Fruit fly (Drosophila melanogaster) whole organism, embryonic: ENCODE results near the gene GlnRS.

Source experiments
- Abd-B ChIP-seq: fragments of 200-800 bp; sonication (Bioruptor generic); optimal IDR thresholded peaks from 2 replicates; lab custom pipeline; 2018; ENCODE audit warnings: missing biosample characterization, mild to moderate bottlenecking, missing genetic modification characterization, moderate library complexity
- Ada2b ChIP-seq: fragments of 200-800 bp; sonication (Bioruptor generic); IDR thresholded peaks from 2 replicates; pipeline ENCODE4 v1.3.6; 2022; ENCODE audit warnings: missing biosample characterization, missing genetic modification characterization
- Asciz ChIP-seq: fragments of 200-800 bp; sonication (Bioruptor generic); optimal IDR thresholded peaks from 2 replicates; lab custom pipeline; 2017; ENCODE audit warnings: missing biosample characterization, mild to moderate bottlenecking, missing genetic modification characterization, missing genetic modification reagents
- Atf-2 ChIP-seq: fragments of 200-800 bp; sonication (Bioruptor generic); optimal IDR thresholded peaks from 2 replicates; lab custom pipeline; 2016; ENCODE audit warnings: missing biosample characterization, missing genetic modification characterization
- BtbVII ChIP-seq: fragments of 200-800 bp; sonication (Bioruptor generic); optimal IDR thresholded peaks from 3 replicates; lab custom pipeline; 2017; ENCODE audit warnings: missing biosample characterization, mild to moderate bottlenecking, missing genetic modification characterization
- CG10147 ChIP-seq: fragments of 200-800 bp; sonication (Bioruptor generic); optimal IDR thresholded peaks from 2 replicates; lab custom pipeline; 2019; ENCODE audit warnings: missing biosample characterization, mild to moderate bottlenecking, missing genetic modification characterization, moderate library complexity
- CG1024 ChIP-seq: fragments of 200-800 bp; sonication (Bioruptor generic); IDR thresholded peaks from 2 replicates; pipeline ENCODE4 v1.3.6; 2022; ENCODE audit warnings: missing biosample characterization, missing genetic modification characterization
- CG10462 ChIP-seq: fragments of 200-800 bp; sonication (Bioruptor generic); optimal IDR thresholded peaks from 2 replicates; lab custom pipeline; 2016; ENCODE audit warnings: missing biosample characterization, missing genetic modification characterization
- CG11695 ChIP-seq: fragments of 200-800 bp; sonication (Bioruptor generic); IDR thresholded peaks from 3 replicates; pipeline ENCODE4 v1.3.6; 2022; ENCODE audit warnings: missing biosample characterization, missing genetic modification characterization
- CG14014 ChIP-seq: fragments of 200-800 bp; sonication (Bioruptor generic); IDR thresholded peaks from 2 replicates; pipeline ENCODE4 v1.3.6; 2022; ENCODE audit warnings: missing biosample characterization, missing genetic modification characterization
- CG14965 ChIP-seq: fragments of 200-800 bp; sonication (Bioruptor generic); optimal IDR thresholded peaks from 2 replicates; lab custom pipeline; 2016; ENCODE audit warnings: missing biosample characterization, missing genetic modification characterization, borderline replicate concordance
- CG1603 ChIP-seq: fragments of 200-800 bp; sonication (Bioruptor generic); optimal IDR thresholded peaks from 2 replicates; lab custom pipeline; 2019; ENCODE audit warnings: missing biosample characterization, mild to moderate bottlenecking, missing genetic modification characterization, moderate library complexity
- CG17612 ChIP-seq: fragments of 200-800 bp; sonication (Bioruptor generic); IDR thresholded peaks from 2 replicates; pipeline ENCODE4 v1.3.6; 2022; ENCODE audit warnings: missing biosample characterization, missing genetic modification characterization
- CG17829 ChIP-seq: fragments of 200-800 bp; optimal IDR thresholded peaks from 2 replicates; lab custom pipeline; 2019; ENCODE audit warnings: missing biosample characterization, mild to moderate bottlenecking, missing genetic modification characterization, moderate library complexity
- CG18011 ChIP-seq: fragments of 200-800 bp; sonication (Bioruptor generic); optimal IDR thresholded peaks from 2 replicates; lab custom pipeline; 2017; ENCODE audit warnings: missing biosample characterization, missing genetic modification characterization, mild to moderate bottlenecking, moderate library complexity, missing genotype
- CG2129 ChIP-seq: fragments of 200-800 bp; sonication (Bioruptor generic); IDR thresholded peaks from 2 replicates; pipeline ENCODE4 v1.3.6; 2022; ENCODE audit warnings: missing biosample characterization, missing genetic modification characterization; ENCODE audit not compliant: partially characterized antibody
- CG30020 ChIP-seq: fragments of 200-800 bp; optimal IDR thresholded peaks from 2 replicates; lab custom pipeline; 2019; ENCODE audit warnings: missing biosample characterization, mild to moderate bottlenecking, missing genetic modification characterization, moderate library complexity
- CG43689 ChIP-seq: fragments of 200-800 bp; sonication (Bioruptor generic); IDR thresholded peaks from 2 replicates; pipeline ENCODE4 v1.3.6; 2022; ENCODE audit warnings: missing biosample characterization, missing genetic modification characterization
- CG7271 ChIP-seq: fragments of 200-800 bp; sonication (Bioruptor generic); optimal IDR thresholded peaks from 2 replicates; lab custom pipeline; 2018; ENCODE audit warnings: missing biosample characterization, mild to moderate bottlenecking, missing genetic modification characterization, moderate library complexity
- CG7556 ChIP-seq: fragments of 200-800 bp; sonication (Bioruptor generic); optimal IDR thresholded peaks from 2 replicates; lab custom pipeline; 2017; ENCODE audit warnings: missing biosample characterization, mild to moderate bottlenecking, missing genetic modification characterization
- CG8089 ChIP-seq: fragments of 200-800 bp; sonication (Bioruptor generic); optimal IDR thresholded peaks from 3 replicates; lab custom pipeline; 2016; ENCODE audit warnings: missing biosample characterization, missing genetic modification characterization
- CG9609 ChIP-seq: fragments of 200-800 bp; sonication (Bioruptor generic); optimal IDR thresholded peaks from 3 replicates; lab custom pipeline; 2016; ENCODE audit warnings: missing biosample characterization, missing genetic modification characterization
- CG9727 ChIP-seq: fragments of 200-800 bp; sonication (Bioruptor generic); optimal IDR thresholded peaks from 3 replicates; lab custom pipeline; 2017; ENCODE audit warnings: missing biosample characterization, mild to moderate bottlenecking, missing genetic modification characterization
- CkIIα-i1 ChIP-seq: fragments of 200-800 bp; sonication (Bioruptor generic); IDR thresholded peaks from 2 replicates; pipeline ENCODE4 v1.3.6; 2022; ENCODE audit warnings: missing biosample characterization, missing genetic modification characterization
- D19A ChIP-seq: fragments of 200-800 bp; optimal IDR thresholded peaks from 3 replicates; lab custom pipeline; 2019; ENCODE audit warnings: missing biosample characterization, mild to moderate bottlenecking, missing genetic modification characterization, moderate library complexity
- Doc3 ChIP-seq: fragments of 200-800 bp; sonication (Bioruptor generic); IDR thresholded peaks from 3 replicates; pipeline ENCODE4 v1.3.6; 2022; ENCODE audit warnings: missing biosample characterization, missing genetic modification characterization; ENCODE audit not compliant: partially characterized antibody
- Fer1 ChIP-seq: fragments of 200-800 bp; sonication (Bioruptor generic); optimal IDR thresholded peaks from 2 replicates; lab custom pipeline; 2017; ENCODE audit warnings: missing biosample characterization, mild to moderate bottlenecking, missing genetic modification characterization
- Poxn ChIP-seq: fragments of 200-800 bp; sonication (Bioruptor generic); IDR thresholded peaks from 2 replicates; pipeline ENCODE4 v1.3.6; 2022; ENCODE audit warnings: missing biosample characterization, missing genetic modification characterization
- Spps ChIP-seq: fragments of 200-800 bp; sonication (Bioruptor generic); optimal IDR thresholded peaks from 2 replicates; lab custom pipeline; 2018; ENCODE audit warnings: missing biosample characterization, mild to moderate bottlenecking, missing genetic modification characterization
- Sry-β ChIP-seq: fragments of 200-800 bp; sonication (Bioruptor generic); optimal IDR thresholded peaks from 2 replicates; lab custom pipeline; 2018; ENCODE audit warnings: missing biosample characterization, mild to moderate bottlenecking, missing genetic modification characterization, moderate library complexity
- Xbp1 ChIP-seq: fragments of 200-800 bp; sonication (Bioruptor generic); optimal IDR thresholded peaks from 3 replicates; lab custom pipeline; 2016; ENCODE audit warnings: missing biosample characterization, mild to moderate bottlenecking, missing genetic modification characterization
- ash1 ChIP-seq: fragments of 200-800 bp; sonication (Bioruptor generic); optimal IDR thresholded peaks from 2 replicates; lab custom pipeline; 2018; ENCODE audit warnings: missing biosample characterization, mild to moderate bottlenecking, missing genetic modification characterization
- chif ChIP-seq, 2 experiments: fragments of 200-800 bp; sonication (Bioruptor generic); optimal IDR thresholded peaks; 3 replicates each; lab custom pipeline; 2016; ENCODE audit warnings: missing biosample characterization in 2 of 2, missing genetic modification characterization in 2 of 2
- chm ChIP-seq: fragments of 200-800 bp; sonication (Bioruptor generic); IDR thresholded peaks from 2 replicates; pipeline ENCODE4 v1.3.6; 2022; ENCODE audit warnings: missing biosample characterization, missing genetic modification characterization
- dati ChIP-seq: fragments of 200-800 bp; sonication (Bioruptor generic); IDR thresholded peaks from 2 replicates; pipeline ENCODE4 v1.3.6; 2022; ENCODE audit warnings: missing biosample characterization, missing genetic modification characterization
- disco-r ChIP-seq: fragments of 200-800 bp; sonication (Bioruptor generic); optimal IDR thresholded peaks from 2 replicates; lab custom pipeline; 2016; ENCODE audit warnings: missing biosample characterization, missing genetic modification characterization
- esg ChIP-seq: fragments of 200-800 bp; sonication (Bioruptor generic); conservative IDR thresholded peaks from 2 replicates; pipeline ENCODE4 v1.3.6; 2022; ENCODE audit warnings: missing biosample characterization, missing genetic modification characterization
- fd102C ChIP-seq: fragments of 200-800 bp; sonication (Bioruptor generic); optimal IDR thresholded peaks from 2 replicates; lab custom pipeline; 2018; ENCODE audit warnings: missing biosample characterization, mild to moderate bottlenecking, missing genetic modification characterization, moderate library complexity
- hbn ChIP-seq: fragments of 200-800 bp; sonication (Bioruptor generic); IDR thresholded peaks from 2 replicates; pipeline ENCODE4 v1.3.6; 2022; ENCODE audit warnings: missing biosample characterization, missing genetic modification characterization; ENCODE audit not compliant: partially characterized antibody
- hkb ChIP-seq, 2 experiments: fragments of 200-800 bp in 1 of 2; fragments of >200 bp in 1 of 2; sonication (Bioruptor generic) in 1 of 2; IDR thresholded peaks in 1 of 2; optimal IDR thresholded peaks in 1 of 2; 2 replicates each; pipeline versions ENCODE4 v1.3.6 to Lab custom; 2017 to 2022; ENCODE audit warnings: missing biosample characterization in 1 of 2, missing genetic modification characterization in 1 of 2
- luna ChIP-seq: fragments of 200-800 bp; sonication (Bioruptor generic); optimal IDR thresholded peaks from 2 replicates; lab custom pipeline; 2016; ENCODE audit warnings: missing biosample characterization, missing genetic modification characterization
- nerfin-2 ChIP-seq: fragments of 200-800 bp; sonication (Bioruptor generic); IDR thresholded peaks from 2 replicates; pipeline ENCODE4 v1.3.6; 2022; ENCODE audit warnings: missing biosample characterization, missing genetic modification characterization; ENCODE audit not compliant: partially characterized antibody
- pnt ChIP-seq: fragments of 200-800 bp; sonication (Bioruptor generic); optimal IDR thresholded peaks from 3 replicates; lab custom pipeline; 2016; ENCODE audit warnings: missing biosample characterization, missing genetic modification characterization
- pum ChIP-seq: fragments of 200-800 bp; sonication (Bioruptor generic); optimal IDR thresholded peaks from 2 replicates; lab custom pipeline; 2016; ENCODE audit warnings: missing biosample characterization, missing genetic modification characterization
- row ChIP-seq: fragments of 200-800 bp; sonication (Bioruptor generic); IDR thresholded peaks from 3 replicates; pipeline ENCODE4 v1.3.6; 2022; ENCODE audit warnings: missing biosample characterization, missing genetic modification characterization
- schlank ChIP-seq: fragments of 200-800 bp; sonication (Bioruptor generic); optimal IDR thresholded peaks from 2 replicates; lab custom pipeline; 2018; ENCODE audit warnings: missing biosample characterization, mild to moderate bottlenecking, missing genetic modification characterization
- scrt ChIP-seq: fragments of 200-800 bp; sonication (Bioruptor generic); optimal IDR thresholded peaks from 2 replicates; lab custom pipeline; 2018; ENCODE audit warnings: missing biosample characterization, mild to moderate bottlenecking, missing genetic modification characterization, moderate library complexity
- sima ChIP-seq: fragments of 200-800 bp; sonication (Bioruptor generic); optimal IDR thresholded peaks from 2 replicates; lab custom pipeline; 2016; ENCODE audit warnings: missing biosample characterization, missing genetic modification characterization
- so ChIP-seq: fragments of 200-800 bp; sonication (Bioruptor generic); IDR thresholded peaks from 3 replicates; pipeline ENCODE4 v1.3.6; 2022; ENCODE audit warnings: missing biosample characterization, missing genetic modification characterization
- trh ChIP-seq: fragments of 200-800 bp; sonication (Bioruptor generic); optimal IDR thresholded peaks from 2 replicates; lab custom pipeline; 2016; ENCODE audit warnings: missing biosample characterization, missing genetic modification characterization

GlnRS gene

DNA sequence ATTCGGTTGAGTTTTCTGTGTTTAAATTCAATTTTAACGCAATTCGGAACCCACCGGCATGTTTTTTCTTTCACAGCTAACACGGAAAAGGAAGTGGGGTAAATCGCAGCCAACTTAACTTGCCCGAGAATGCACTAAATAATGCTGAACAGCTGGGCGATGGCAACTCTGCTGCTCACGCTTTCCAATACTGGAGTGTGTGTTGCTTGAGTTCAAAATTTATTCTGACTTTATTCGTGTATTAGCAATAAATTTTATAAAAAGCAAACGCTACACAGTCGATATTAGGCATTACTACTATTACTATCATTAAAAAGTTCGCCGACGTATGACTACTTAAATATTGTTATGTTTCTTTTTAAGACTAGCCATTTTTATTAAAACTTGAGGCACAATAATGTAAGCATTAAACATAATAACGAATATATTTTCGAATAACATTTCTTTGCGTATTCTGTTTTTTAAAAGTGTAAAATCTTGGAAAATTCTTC, 18.1 kb downstream of the GlnRS start, which contains the start of the genes RpS27 and Nup37 (continued):
- TF ChIP-seq CG10147 (GFP tag; lab: Kevin White, UChicago) (peak; percentile 95), CG9727 (GFP tag; lab: Kevin White, UChicago) (peak; percentile 99), CG7271 (tag; lab: Kevin White, UChicago) (peak; percentile 99), CG1024 (GFP tag; lab: Robert Waterston, UW) (peak; percentile 94), dati (peak; percentile 96), scrt (GFP tag; lab: Kevin White, UChicago) (peak; percentile 96), row (GFP tag; lab: Robert Waterston, UW) (peak; percentile 86), Asciz (GFP tag; lab: Kevin White, UChicago) (peak; percentile 98), CG11695 (GFP tag; lab: Robert Waterston, UW) (peak; percentile 89), CG10462 (GFP tag; lab: Kevin White, UChicago) (peak; percentile 93), CG9609 (GFP tag; lab: Kevin White, UChicago) (peak; percentile 99), CG14965 (GFP tag; lab: Kevin White, UChicago) (peak; percentile 91), D19A (tag; lab: Kevin White, UChicago) (peak; percentile 77), Fer1 (GFP tag; lab: Kevin White, UChicago) (peak; percentile 98), chif (GFP tag; optimal IDR thresholded peaks at IDR 0.05; lab: Kevin White, UChicago) (peak; percentile 96 to 98), CG2129 (GFP tag; lab: Robert Waterston, UW) (no peak), CG30020 (peak; percentile 82), Sry-β (GFP tag; lab: Kevin White, UChicago) (peak; percentile 80), hkb (optimal IDR thresholded peaks at IDR 0.05; lab: Kevin White, UChicago) (no peak), hkb (GFP tag; IDR thresholded peaks at IDR 0.05; lab: Robert Waterston, UW) (peak; percentile 94), so (GFP tag; lab: Robert Waterston, UW) (peak; percentile 95), Atf-2 (GFP tag; lab: Kevin White, UChicago) (peak; percentile 97), Xbp1 (GFP tag; lab: Kevin White, UChicago) (peak; percentile 98), Doc3 (no peak), Ada2b (GFP tag; lab: Robert Waterston, UW) (peak; percentile 87), CG17612 (GFP tag; lab: Robert Waterston, UW) (peak; percentile 93), CG17829 (tag; lab: Kevin White, UChicago) (peak; percentile 94), pum (GFP tag; lab: Kevin White, UChicago) (peak; percentile 97), Spps (tag; lab: Kevin White, UChicago) (peak; percentile 82), luna (GFP tag; lab: Kevin White, UChicago) (peak; percentile 98), trh (GFP tag; lab: Kevin White, UChicago) (peak; percentile 98), schlank (tag; lab: Kevin White, UChicago) (peak; percentile 99), disco-r (GFP tag; lab: Kevin White, UChicago) (peak; percentile 98), hbn (GFP tag; lab: Robert Waterston, UW) (no peak), esg (GFP tag; lab: Robert Waterston, UW) (peak; percentile 84), nerfin-2 (GFP tag; lab: Robert Waterston, UW) (no peak), CkIIα-i1 (GFP tag; lab: Robert Waterston, UW) (peak; percentile 87; the same call in 1 of the 2 replicates), pnt (GFP tag; lab: Kevin White, UChicago) (peak; percentile 91), chm (GFP tag; lab: Robert Waterston, UW) (peak; percentile 99), CG8089 (GFP tag; lab: Kevin White, UChicago) (peak; percentile 99), BtbVII (peak; percentile 99), Poxn (peak; percentile 84), ash1 (GFP tag; lab: Kevin White, UChicago) (peak; percentile 99), CG43689 (GFP tag; lab: Robert Waterston, UW) (peak; percentile 95), Abd-B (GFP tag; lab: Kevin White, UChicago) (peak; percentile 93), CG14014 (GFP tag; lab: Robert Waterston, UW) (peak; percentile 95), CG1603 (peak; percentile 98), CG7556 (GFP tag; lab: Kevin White, UChicago) (peak; percentile 93), CG18011 (GFP tag; lab: Kevin White, UChicago) (peak; percentile 92), fd102C (GFP tag; lab: Kevin White, UChicago) (peak; percentile 95), sima (GFP tag; lab: Kevin White, UChicago) (peak; percentile 97)
